Worm (Caenorhabditis elegans) whole organism, L3 larva: ENCODE data around the gene rgs-11.
A peak's percentile ranks its signal among the peaks of the same experiment; 100 is the strongest.

Source experiments
- ama-1 ChIP-seq: fragments of 150-350 bp; optimal IDR thresholded peaks from 2 replicates; lab custom pipeline; 2018
- ceh-28 ChIP-seq: fragments of 150-350 bp; optimal IDR thresholded peaks from 2 replicates; lab custom pipeline; 2014; ENCODE audit warnings: missing biosample characterization, missing genetic modification reagents, missing genetic modification characterization
- ceh-9 ChIP-seq: sonication (generic microtip); optimal IDR thresholded peaks from 2 replicates; lab custom pipeline; 2018; ENCODE audit warnings: missing biosample characterization, missing genetic modification characterization
- daf-12 ChIP-seq: fragments of 150-350 bp; optimal IDR thresholded peaks from 2 replicates; lab custom pipeline; 2014; ENCODE audit warnings: missing biosample characterization, missing genetic modification reagents, missing genetic modification characterization
- egl-27 ChIP-seq: sonication (generic microtip); optimal IDR thresholded peaks from 4 replicates; lab custom pipeline; 2017; ENCODE audit warnings: missing biosample characterization, missing genetic modification reagents, missing genetic modification characterization
- egl-5 ChIP-seq: fragments of 150-350 bp; optimal IDR thresholded peaks from 2 replicates; lab custom pipeline; 2017; ENCODE audit warnings: missing biosample characterization, missing genetic modification reagents, missing genetic modification characterization, inconsistent platforms
- eor-1 ChIP-seq, 2 experiments: fragments of 150-350 bp; optimal IDR thresholded peaks; 2 replicates each; lab custom pipeline; 2014 to 2018; ENCODE audit warnings: missing biosample characterization in 2 of 2, missing genetic modification characterization in 2 of 2
- fkh-10 ChIP-seq: sonication (generic microtip); optimal IDR thresholded peaks from 2 replicates; lab custom pipeline; 2017; ENCODE audit warnings: missing biosample characterization, missing genetic modification reagents, missing genetic modification characterization
- fkh-2 ChIP-seq: fragments of 150-350 bp; optimal IDR thresholded peaks from 2 replicates; lab custom pipeline; 2014; ENCODE audit warnings: missing biosample characterization, missing genetic modification reagents, missing genetic modification characterization
- hmg-11 ChIP-seq: sonication (generic microtip); optimal IDR thresholded peaks from 2 replicates; lab custom pipeline; 2016; ENCODE audit warnings: missing genetic modification characterization, missing compliant biosample characterization
- jun-1 ChIP-seq: fragments of 150-350 bp; optimal IDR thresholded peaks from 2 replicates; lab custom pipeline; 2014; ENCODE audit warnings: missing biosample characterization, missing genetic modification reagents, missing genetic modification characterization
- lin-39 ChIP-seq: fragments of 150-350 bp; optimal IDR thresholded peaks from 2 replicates; lab custom pipeline; 2018; ENCODE audit warnings: missing biosample characterization, missing genetic modification reagents, missing genetic modification characterization
- lsy-12 ChIP-seq: sonication (generic microtip); optimal IDR thresholded peaks from 2 replicates; lab custom pipeline; 2016; ENCODE audit warnings: mild to moderate bottlenecking, missing genetic modification characterization, missing compliant biosample characterization
- nfya-1 ChIP-seq: sonication (generic microtip); optimal IDR thresholded peaks from 2 replicates; lab custom pipeline; 2017; ENCODE audit warnings: missing genetic modification characterization, mild to moderate bottlenecking, missing compliant biosample characterization, antibody characterized with exemption, moderate library complexity; ENCODE audit not compliant: insufficient read depth
- nhr-11 ChIP-seq: fragments of 150-350 bp; optimal IDR thresholded peaks from 2 replicates; lab custom pipeline; 2014; ENCODE audit warnings: missing biosample characterization, missing genetic modification characterization
- sea-2 ChIP-seq: fragments of 150-350 bp; sonication (generic microtip); optimal IDR thresholded peaks from 4 replicates; lab custom pipeline; 2014; ENCODE audit warnings: missing biosample characterization, missing genetic modification reagents, missing genetic modification characterization
- skn-1 ChIP-seq: fragments of 150-350 bp; optimal IDR thresholded peaks from 2 replicates; lab custom pipeline; 2014; ENCODE audit warnings: missing biosample characterization, missing genetic modification characterization
- tbx-2 ChIP-seq: sonication (generic microtip); optimal IDR thresholded peaks from 2 replicates; lab custom pipeline; 2016; ENCODE audit warnings: mild to moderate bottlenecking, missing genetic modification characterization, missing compliant biosample characterization
- unc-39 ChIP-seq: sonication (generic microtip); optimal IDR thresholded peaks from 4 replicates; lab custom pipeline; 2017; ENCODE audit warnings: missing biosample characterization, missing genetic modification characterization
- unc-62 ChIP-seq: fragments of 150-350 bp; sonication (generic microtip); optimal IDR thresholded peaks from 4 replicates; lab custom pipeline; 2014; ENCODE audit warnings: missing biosample characterization, missing genetic modification reagents, missing genetic modification characterization
- ztf-11 ChIP-seq: fragments of 150-350 bp; optimal IDR thresholded peaks from 2 replicates; lab custom pipeline; 2014; ENCODE audit warnings: missing biosample characterization, missing genetic modification characterization

The rgs-11 gene

ce11 chrX:15010941-15011340 lies 46.6 kb downstream of the rgs-11 start:
- TF ChIP-seq fkh-2 = no peak

ce11 chrX:15011526-15012274 lies 47.3 kb downstream of the rgs-11 start:
- TF ChIP-seq daf-12 (tag; lab: Kevin White, UChicago) (no peak), fkh-10 (peak; percentile 84)

- TF ChIP-seq sea-2 (GFP tag; lab: Kevin White, UChicago) (no peak), nfya-1 (tag; lab: Kevin White, UChicago) (peak; percentile 15), ceh-9 (tag; lab: Kevin White, UChicago) (no peak), nhr-11 (tag; lab: Kevin White, UChicago) (no peak), lin-39 (tag; lab: Kevin White, UChicago) (peak; percentile 19), ama-1 (lab: Kevin White, UChicago) (no peak), skn-1 (tag; lab: Kevin White, UChicago) (no peak), ceh-28 (tag; lab: Kevin White, UChicago) (no peak), ztf-11 (tag; lab: Kevin White, UChicago) (no peak), hmg-11 (tag; lab: Kevin White, UChicago) (no peak), jun-1 (no peak), unc-39 (tag; lab: Kevin White, UChicago) (no peak), unc-62 (GFP tag; lab: Kevin White, UChicago) (no peak), eor-1 (tag; optimal IDR thresholded peaks at IDR 0.05; lab: Kevin White, UChicago) (no peak), egl-27 (no peak), lsy-12 (tag; lab: Kevin White, UChicago) (no peak), tbx-2 (tag; lab: Kevin White, UChicago) (no peak), egl-5 (peak; percentile 81)
These were observed 49.6 kb downstream of the rgs-11 start for ce11 chrX:15013941-15014453.
